Worm (Caenorhabditis elegans): ENCODE data around the gene frpr-17.
A peak's percentile ranks its signal among the peaks of the same experiment; 100 is the strongest.

frpr-17 gene

DNA sequence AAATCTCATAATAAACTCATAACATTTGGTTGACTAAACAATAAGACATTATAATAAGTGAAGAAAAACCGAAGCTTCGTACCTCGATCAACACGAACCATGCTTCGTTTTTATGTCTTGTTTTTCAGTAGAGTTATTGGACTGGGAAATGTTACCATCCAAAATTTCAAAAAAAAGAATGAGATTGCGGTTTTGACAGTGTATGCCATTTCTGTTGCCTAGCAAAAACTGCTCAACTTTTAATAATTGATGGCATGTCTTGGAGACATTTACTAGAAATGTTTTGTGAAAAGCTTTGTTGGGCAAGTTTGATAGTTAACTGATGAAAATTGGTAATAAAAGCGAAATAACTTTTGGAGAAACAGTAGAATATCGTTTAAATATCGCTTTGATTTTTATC lies 10.7 kb upstream of the frpr-17 start, which contains the start of gene Y60A9.1:
Gene Y60A9.1 (minus strand): TSS at position 101 of the 400 bp plus-strand sequence.
- TF ChIP-seq nhr-27 (tag; optimal IDR thresholded peaks at IDR 0.05) (no peak), die-1 (tag; optimal IDR thresholded peaks at IDR 0.05) (no peak), sptf-2 (GFP tag; optimal IDR thresholded peaks at IDR 0.05) (no peak), tbp1 (GFP tag; optimal IDR thresholded peaks at IDR 0.05) (no peak), F37B4.10 (GFP tag; IDR thresholded peaks at IDR 0.05) (no peak), ama-1 (optimal IDR thresholded peaks at IDR 0.05) (no peak), ama-1 (GFP tag; optimal IDR thresholded peaks at IDR 0.05) (no peak), dox-1 (GFP tag; IDR thresholded peaks at IDR 0.05) (no peak), snpc-3.4 (tag; optimal IDR thresholded peaks at IDR 0.05) (no peak), athp-1 (tag; optimal IDR thresholded peaks at IDR 0.05) (no peak), T26A5.8 (tag; optimal IDR thresholded peaks at IDR 0.05) (no peak), Y56A3A.18 (GFP tag; IDR thresholded peaks at IDR 0.05) (no peak)

ce11 chrX:14399035-14399434 lies 6.9 kb upstream of the frpr-17 start:
- no peak for TF ChIP-seq nhr-90 (tag; optimal IDR thresholded peaks at IDR 0.05)
- TF ChIP-seq bed-1 (GFP tag; IDR thresholded peaks at IDR 0.05) = no peak
- TF ChIP-seq tbx-9 (tag; optimal IDR thresholded peaks at IDR 0.05; ENCODE audit: borderline replicate concordance) = no peak
- no peak for TF ChIP-seq nfya-2 (GFP tag; IDR thresholded peaks at IDR 0.05)
- no peak for TF ChIP-seq egl-18 (GFP tag; IDR thresholded peaks at IDR 0.05)
- TF ChIP-seq K11D2.4 (GFP tag; IDR thresholded peaks at IDR 0.05) = no peak
- no peak for TF ChIP-seq somi-1 (GFP tag; optimal IDR thresholded peaks at IDR 0.05)
- TF ChIP-seq dpl-1 (GFP tag; optimal IDR thresholded peaks at IDR 0.05) = no peak

DNA sequence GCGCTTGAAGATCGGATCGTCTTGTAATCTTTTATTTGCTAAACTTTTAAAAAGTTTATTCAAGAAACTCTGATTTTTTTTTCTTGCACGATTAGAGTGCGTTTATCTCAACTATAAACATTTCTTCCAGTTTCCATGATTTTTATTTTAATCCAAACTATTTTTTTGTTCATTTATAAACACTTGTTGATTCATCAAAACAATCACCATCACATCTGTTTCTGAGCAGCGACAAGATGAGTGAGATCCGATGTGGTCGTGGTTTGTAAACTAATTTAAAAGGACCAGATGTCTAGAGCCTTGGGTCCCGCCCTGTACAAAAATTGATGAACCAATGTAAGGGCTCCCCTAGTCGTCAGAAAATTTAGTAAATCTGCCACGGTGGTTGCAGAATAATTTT lies 4.7 kb upstream of the frpr-17 start:
- TF ChIP-seq nhr-120 (GFP tag; IDR thresholded peaks at IDR 0.05) (no peak), rpc-1 (optimal IDR thresholded peaks at IDR 0.05) (no peak), rpc-1 (tag; optimal IDR thresholded peaks at IDR 0.05) (peak; percentile 20)

DNA sequence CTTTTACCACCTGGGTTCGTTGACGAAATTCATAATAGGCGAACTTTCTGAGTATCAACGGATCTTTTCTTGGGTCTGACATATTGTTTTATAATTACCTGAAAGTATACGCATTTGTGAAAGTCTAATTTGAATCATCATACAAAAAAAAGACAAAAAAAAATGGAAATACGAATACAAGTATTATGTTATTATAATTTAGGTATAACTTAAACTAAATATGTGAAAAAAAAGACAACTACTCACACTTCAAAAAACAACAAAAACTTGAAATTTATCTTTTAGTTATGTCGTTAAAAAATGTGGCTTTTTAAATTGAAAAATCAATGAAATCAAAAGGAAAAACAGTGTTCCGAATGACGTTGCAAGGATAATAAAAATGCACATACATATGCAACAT lies 6.9 kb downstream of the frpr-17 start, which contains the start of gene fbxa-179:
Gene fbxa-179 (minus strand): TSS at position 101 of the 400 bp plus-strand sequence.
- TF ChIP-seq Y95B8A.8 (GFP tag; IDR thresholded peaks at IDR 0.05) (no peak), T26A5.8 (tag; optimal IDR thresholded peaks at IDR 0.05) (no peak), ztf-18 (tag; optimal IDR thresholded peaks at IDR 0.05) (no peak), F55B11.4 (tag; optimal IDR thresholded peaks at IDR 0.05; ENCODE audit: borderline replicate concordance, insufficient read depth) (no peak), dpl-1 (GFP tag; optimal IDR thresholded peaks at IDR 0.05) (no peak), dox-1 (GFP tag; IDR thresholded peaks at IDR 0.05) (no peak), nhr-179 (tag; optimal IDR thresholded peaks at IDR 0.05) (no peak), atf-7 (tag; optimal IDR thresholded peaks at IDR 0.05) (no peak), gei-17 (GFP tag; optimal IDR thresholded peaks at IDR 0.05) (no peak), madf-8 (GFP tag; conservative IDR thresholded peaks at IDR 0.05) (no peak), sea-2 (GFP tag; IDR thresholded peaks at IDR 0.05) (no peak), tbx-9 (tag; optimal IDR thresholded peaks at IDR 0.05; ENCODE audit: borderline replicate concordance) (no peak)

DNA sequence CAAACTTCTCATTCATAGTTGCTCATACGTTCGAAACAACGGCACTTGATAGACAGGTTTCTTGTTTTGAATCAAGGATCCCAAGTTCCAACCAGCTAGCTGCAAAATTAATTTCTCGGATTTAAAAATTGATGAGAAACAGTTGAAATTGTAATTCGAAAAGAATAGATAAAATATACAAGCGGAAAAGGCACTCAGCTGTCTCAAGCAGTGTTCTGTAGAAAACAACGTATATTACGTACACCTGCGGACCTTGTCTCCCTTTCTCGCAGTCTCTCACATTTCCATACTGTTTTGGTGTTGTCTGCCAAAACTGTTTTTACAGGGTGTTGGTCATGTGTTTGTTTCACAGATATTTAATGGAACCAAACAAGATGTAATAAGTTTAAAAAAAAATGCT lies 9.7 kb downstream of the frpr-17 start, which contains the start of gene F23D12.10:
Gene F23D12.10 (minus strand): TSS at position 101 of the 400 bp plus-strand sequence.
- no peak for TF ChIP-seq rec-8 (tag; optimal IDR thresholded peaks at IDR 0.05)
- TF ChIP-seq mes-4 (tag; optimal IDR thresholded peaks at IDR 0.05) = no peak
- TF ChIP-seq somi-1 (GFP tag; optimal IDR thresholded peaks at IDR 0.05) = no peak
- TF ChIP-seq cebp-2 (GFP tag; IDR thresholded peaks at IDR 0.05) = no peak

Data from whole organism, young adult.